Worm (Caenorhabditis elegans) whole organism, L4/young adult: ENCODE results near the gene T21B4.15.

Source experiments
- W03F9.2 ChIP-seq: fragments of 150-350 bp; optimal IDR thresholded peaks from 2 replicates; lab custom pipeline; 2014; ENCODE audit warnings: missing biosample characterization, missing genetic modification characterization
- him-1 ChIP-seq: sonication (generic microtip); optimal IDR thresholded peaks from 2 replicates; lab custom pipeline; 2016; ENCODE audit warnings: missing genotype, missing genetic modification reagents, missing genetic modification characterization, missing compliant biosample characterization

ce11 chrII:12496981-12497380 is 7.0 kb downstream of the T21B4.15 start, which contains the start of gene T21B4.3:
- no peak for TF ChIP-seq him-1
- TF ChIP-seq W03F9.2 = no peak
